Fruit fly (Drosophila melanogaster): ENCODE results near the gene Prosalpha3T.

DNA sequence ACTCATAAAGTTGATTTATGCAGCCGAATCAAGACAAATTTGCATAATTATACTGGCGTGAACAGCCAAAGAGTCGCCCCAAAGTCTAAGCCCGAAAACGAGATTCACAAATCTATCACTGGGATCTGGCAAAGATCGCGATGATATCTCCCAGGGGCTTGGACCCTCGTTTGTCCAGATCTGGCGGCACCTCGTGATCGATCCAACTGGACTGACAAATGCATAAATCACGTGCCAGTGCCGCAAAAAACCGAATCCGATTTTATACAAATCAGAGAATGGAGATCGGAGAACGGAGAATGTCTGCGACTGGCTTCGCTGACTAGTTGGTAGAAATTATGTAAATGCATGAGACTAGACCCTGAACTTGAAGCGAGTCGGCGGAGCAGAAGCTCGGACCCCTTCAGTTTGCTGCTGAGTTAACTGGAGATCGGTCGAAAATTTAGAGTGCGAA, 2.6 kb upstream of the Prosalpha3T start, which contains the start of gene CG15554:
- TF ChIP-seq CG8478 (optimal IDR thresholded peaks at IDR 0.05) (no peak), CTCF (optimal IDR thresholded peaks at IDR 0.05) (no peak)
